Worm (Caenorhabditis elegans): ENCODE results near the gene metl-18.

ce11 chrIII:3413437-3413836 lies 12.1 kb upstream of the metl-18 start:
- TF ChIP-seq ceh-40 (GFP tag; IDR thresholded peaks at IDR 0.05) (no peak), ceh-27 (GFP tag; optimal IDR thresholded peaks at IDR 0.05) (no peak), bed-2 (GFP tag; IDR thresholded peaks at IDR 0.05) (no peak), K12H6.12 (tag; optimal IDR thresholded peaks at IDR 0.05) (no peak), unc-62 (GFP tag; optimal IDR thresholded peaks at IDR 0.05) (no peak)
